Worm (Caenorhabditis elegans) whole organism, young adult: ENCODE measurements around the gene gly-13.

Experiments
- C06A6.2 ChIP-seq: fragments of 200-800 bp; sonication (Bioruptor generic); conservative IDR thresholded peaks from 2 replicates; pipeline ENCODE4 v1.3.6; 2022; ENCODE audit warnings: missing genetic modification characterization, missing compliant biosample characterization
- C17E4.6 ChIP-seq: fragments of 200-800 bp; sonication (Bioruptor generic); IDR thresholded peaks from 2 replicates; pipeline ENCODE4 v1.3.6; 2022; ENCODE audit warnings: missing genetic modification reagents, missing genetic modification characterization, missing compliant biosample characterization
- D2030.7 ChIP-seq: fragments of 200-800 bp; sonication (Bioruptor generic); IDR thresholded peaks from 2 replicates; pipeline ENCODE4 v1.3.6; 2022; ENCODE audit warnings: missing genetic modification reagents, missing genetic modification characterization, missing compliant biosample characterization
- F10E7.11 ChIP-seq: sonication (generic microtip); optimal IDR thresholded peaks from 2 replicates; lab custom pipeline; 2017; ENCODE audit warnings: mild to moderate bottlenecking, missing genetic modification characterization, moderate library complexity, missing compliant biosample characterization
- F23B12.7 ChIP-seq: sonication (generic microtip); optimal IDR thresholded peaks from 2 replicates; lab custom pipeline; 2017; ENCODE audit warnings: missing genetic modification characterization, mild to moderate bottlenecking, missing compliant biosample characterization, antibody characterized with exemption, moderate library complexity; ENCODE audit not compliant: insufficient read depth
- F57C9.4 ChIP-seq: sonication (generic microtip); optimal IDR thresholded peaks from 2 replicates; lab custom pipeline; 2017; ENCODE audit warnings: mild to moderate bottlenecking, missing genetic modification characterization, missing compliant biosample characterization
- K11D2.4 ChIP-seq: fragments of 200-800 bp; sonication (Bioruptor generic); IDR thresholded peaks from 2 replicates; pipeline ENCODE4 v1.3.6; 2022; ENCODE audit warnings: missing genetic modification reagents, missing genetic modification characterization, missing compliant biosample characterization
- T26A5.8 ChIP-seq: sonication (generic microtip); optimal IDR thresholded peaks from 2 replicates; lab custom pipeline; 2016; ENCODE audit warnings: missing genetic modification characterization, missing compliant biosample characterization
- Y56A3A.18 ChIP-seq: fragments of 200-800 bp; sonication (Bioruptor generic); IDR thresholded peaks from 2 replicates; pipeline ENCODE4 v1.3.6; 2022; ENCODE audit warnings: missing genetic modification reagents, missing genetic modification characterization, missing compliant biosample characterization
- Y67H2A.10 ChIP-seq: fragments of 200-800 bp; sonication (Bioruptor generic); conservative IDR thresholded peaks from 2 replicates; pipeline ENCODE4 v1.3.6; 2022; ENCODE audit warnings: missing genetic modification reagents, missing genetic modification characterization, missing compliant biosample characterization
- akir-1 ChIP-seq: fragments of 200-800 bp; sonication (Bioruptor generic); optimal IDR thresholded peaks from 2 replicates; lab custom pipeline; 2018; ENCODE audit warnings: mild to moderate bottlenecking, missing genetic modification characterization, moderate library complexity, missing compliant biosample characterization
- atf-7 ChIP-seq: sonication (generic microtip); optimal IDR thresholded peaks from 2 replicates; lab custom pipeline; 2017; ENCODE audit warnings: mild to moderate bottlenecking, missing genetic modification characterization, missing compliant biosample characterization
- attf-6 ChIP-seq: fragments of 200-800 bp; sonication (Bioruptor generic); IDR thresholded peaks from 2 replicates; pipeline ENCODE4 v1.3.6; 2022; ENCODE audit warnings: missing genetic modification reagents, missing genetic modification characterization, missing compliant biosample characterization
- bed-2 ChIP-seq: fragments of 200-800 bp; sonication (Bioruptor generic); IDR thresholded peaks from 2 replicates; pipeline ENCODE4 v1.3.6; 2022; ENCODE audit warnings: missing genetic modification reagents, missing genetic modification characterization, missing compliant biosample characterization
- cebp-1 ChIP-seq, 2 experiments: fragments of 200-800 bp in 1 of 2; sonication (Bioruptor generic) in 1 of 2; sonication (generic microtip) in 1 of 2; IDR thresholded peaks in 1 of 2; optimal IDR thresholded peaks in 1 of 2; 2 replicates each; pipeline versions ENCODE4 v1.3.6 to Lab custom; 2017 to 2022; ENCODE audit warnings: missing compliant biosample characterization in 2 of 2, missing genetic modification characterization in 2 of 2, mild to moderate bottlenecking in 1 of 2, missing genetic modification reagents in 1 of 2, moderate library complexity in 1 of 2
- ceh-27 ChIP-seq: fragments of 200-800 bp; sonication (Bioruptor generic); optimal IDR thresholded peaks from 2 replicates; lab custom pipeline; 2018; ENCODE audit warnings: mild to moderate bottlenecking, missing genetic modification characterization, moderate library complexity, missing compliant biosample characterization
- ceh-91 ChIP-seq: fragments of 200-800 bp; sonication (Bioruptor generic); IDR thresholded peaks from 2 replicates; pipeline ENCODE4 v1.3.6; 2022; ENCODE audit warnings: missing genetic modification reagents, missing genetic modification characterization, missing compliant biosample characterization
- chd-7 ChIP-seq: sonication (generic microtip); optimal IDR thresholded peaks from 2 replicates; lab custom pipeline; 2016; ENCODE audit warnings: mild to moderate bottlenecking, missing genetic modification characterization, moderate library complexity, missing compliant biosample characterization
- die-1 ChIP-seq: sonication (generic microtip); optimal IDR thresholded peaks from 2 replicates; lab custom pipeline; 2016; ENCODE audit warnings: missing genotype, mild to moderate bottlenecking, missing genetic modification characterization, missing compliant biosample characterization
- dpff-1 ChIP-seq: sonication (generic microtip); optimal IDR thresholded peaks from 2 replicates; lab custom pipeline; 2017; ENCODE audit warnings: mild to moderate bottlenecking, missing genetic modification characterization, missing compliant biosample characterization
- hmg-20 ChIP-seq: fragments of 200-800 bp; sonication (Bioruptor generic); IDR thresholded peaks from 2 replicates; pipeline ENCODE4 v1.3.6; 2022; ENCODE audit warnings: missing genetic modification reagents, missing genetic modification characterization, missing compliant biosample characterization
- hrde-1 ChIP-seq: sonication (generic microtip); optimal IDR thresholded peaks from 2 replicates; lab custom pipeline; 2016; ENCODE audit warnings: missing genetic modification characterization, mild to moderate bottlenecking, missing compliant biosample characterization, moderate library complexity, missing genotype, missing genetic modification reagents, borderline replicate concordance
- lag-1 ChIP-seq: fragments of 200-800 bp; sonication (Bioruptor generic); IDR thresholded peaks from 2 replicates; pipeline ENCODE4 v1.3.6; 2022; ENCODE audit warnings: missing genetic modification reagents, missing genetic modification characterization, missing compliant biosample characterization
- let-526 ChIP-seq: fragments of 200-800 bp; sonication (Bioruptor generic); IDR thresholded peaks from 2 replicates; pipeline ENCODE4 v1.3.6; 2022; ENCODE audit warnings: missing genetic modification reagents, missing genetic modification characterization, missing compliant biosample characterization
- lin-26 ChIP-seq: fragments of 200-800 bp; sonication (Bioruptor generic); IDR thresholded peaks from 2 replicates; pipeline ENCODE4 v1.3.6; 2022; ENCODE audit warnings: missing genetic modification reagents, missing genetic modification characterization, missing compliant biosample characterization
- madf-10 ChIP-seq: sonication (generic microtip); optimal IDR thresholded peaks from 2 replicates; lab custom pipeline; 2016; ENCODE audit warnings: mild to moderate bottlenecking, missing genetic modification characterization, missing compliant biosample characterization
- madf-3 ChIP-seq: fragments of 200-800 bp; sonication (Bioruptor generic); IDR thresholded peaks from 2 replicates; pipeline ENCODE4 v1.3.6; 2022; ENCODE audit warnings: missing genetic modification reagents, missing genetic modification characterization, missing compliant biosample characterization
- madf-6 ChIP-seq: fragments of 200-800 bp; sonication (Bioruptor generic); IDR thresholded peaks from 2 replicates; pipeline ENCODE4 v1.3.6; 2022; ENCODE audit warnings: missing genetic modification reagents, missing genetic modification characterization, missing compliant biosample characterization
- mes-4 ChIP-seq: sonication (generic microtip); optimal IDR thresholded peaks from 2 replicates; lab custom pipeline; 2016; ENCODE audit warnings: missing genotype, missing genetic modification characterization, missing compliant biosample characterization
- nfya-1 ChIP-seq: sonication (generic microtip); optimal IDR thresholded peaks from 2 replicates; lab custom pipeline; 2017; ENCODE audit warnings: antibody characterized with exemption, missing compliant biosample characterization, missing genetic modification characterization, borderline replicate concordance; ENCODE audit not compliant: insufficient read depth
- nhr-120 ChIP-seq: fragments of 200-800 bp; sonication (Bioruptor generic); IDR thresholded peaks from 2 replicates; pipeline ENCODE4 v1.3.6; 2022; ENCODE audit warnings: missing genetic modification characterization, missing compliant biosample characterization
- nhr-179 ChIP-seq: sonication (generic microtip); optimal IDR thresholded peaks from 2 replicates; lab custom pipeline; 2016; ENCODE audit warnings: mild to moderate bottlenecking, missing genetic modification characterization, missing compliant biosample characterization
- nhr-80 ChIP-seq: sonication (generic microtip); optimal IDR thresholded peaks from 2 replicates; lab custom pipeline; 2016; ENCODE audit warnings: missing genetic modification characterization, missing compliant biosample characterization
- rec-8 ChIP-seq, 2 experiments: sonication (generic microtip); optimal IDR thresholded peaks; 2 replicates each; lab custom pipeline; 2016; ENCODE audit warnings: mild to moderate bottlenecking in 2 of 2, missing genetic modification characterization in 2 of 2, missing genetic modification reagents in 2 of 2, missing genotype in 2 of 2, missing biosample characterization in 1 of 2, missing compliant biosample characterization in 1 of 2, moderate library complexity in 1 of 2
- snpc-3.4 ChIP-seq: sonication (generic microtip); optimal IDR thresholded peaks from 2 replicates; lab custom pipeline; 2017; ENCODE audit warnings: missing genetic modification characterization, mild to moderate bottlenecking, missing compliant biosample characterization, antibody characterized with exemption, moderate library complexity, missing genotype, missing genetic modification reagents
- tbp1 ChIP-seq: fragments of 200-800 bp; sonication (Bioruptor generic); optimal IDR thresholded peaks from 2 replicates; lab custom pipeline; 2018; ENCODE audit warnings: mild to moderate bottlenecking, missing genetic modification characterization, missing compliant biosample characterization
- tlf-1 ChIP-seq: fragments of 200-800 bp; sonication (Bioruptor generic); optimal IDR thresholded peaks from 2 replicates; lab custom pipeline; 2018; ENCODE audit warnings: mild to moderate bottlenecking, missing genetic modification characterization, missing compliant biosample characterization
- unc-130 ChIP-seq: sonication (generic microtip); optimal IDR thresholded peaks from 2 replicates; lab custom pipeline; 2016; ENCODE audit warnings: missing genetic modification reagents, missing genetic modification characterization, missing compliant biosample characterization
- xnd-1 ChIP-seq: sonication (generic microtip); optimal IDR thresholded peaks from 2 replicates; lab custom pipeline; 2016; ENCODE audit warnings: missing genotype, missing genetic modification reagents, missing genetic modification characterization, missing compliant biosample characterization
- zim-3 ChIP-seq: sonication (generic microtip); optimal IDR thresholded peaks from 2 replicates; lab custom pipeline; 2017; ENCODE audit warnings: mild to moderate bottlenecking, missing genetic modification characterization, moderate library complexity, missing compliant biosample characterization
- ztf-18 ChIP-seq: sonication (generic microtip); optimal IDR thresholded peaks from 2 replicates; lab custom pipeline; 2016; ENCODE audit warnings: missing genotype, mild to moderate bottlenecking, missing genetic modification characterization, missing compliant biosample characterization
- ztf-3 ChIP-seq: fragments of 200-800 bp; sonication (Bioruptor generic); optimal IDR thresholded peaks from 2 replicates; lab custom pipeline; 2018; ENCODE audit warnings: mild to moderate bottlenecking, missing genetic modification characterization, missing compliant biosample characterization

Gene gly-13

DNA sequence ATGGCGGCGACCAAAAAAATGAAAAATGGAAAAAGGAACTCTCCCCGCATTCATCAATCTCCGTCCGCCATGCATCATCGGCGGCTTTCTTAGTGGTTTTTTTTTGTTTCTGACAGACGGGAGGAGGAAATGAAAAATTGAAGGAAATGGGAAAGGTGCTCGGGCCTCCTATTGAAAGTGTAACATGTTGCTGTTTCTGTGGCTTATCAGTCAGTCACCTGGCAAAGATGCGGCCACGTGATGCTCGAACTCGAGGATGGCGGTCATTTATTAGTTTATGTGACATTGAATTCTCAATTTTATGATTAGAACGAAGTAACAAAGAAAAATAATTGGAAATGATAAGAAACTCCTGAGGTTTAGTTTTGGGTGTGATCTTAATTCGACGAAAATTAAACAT is 31.8 kb downstream of the gly-13 start (continued):
- TF ChIP-seq madf-3 (GFP tag; lab: Robert Waterston, UW) (no peak), nhr-80 (tag; lab: Kevin White, UChicago) (peak; percentile 91), attf-6 (GFP tag; lab: Robert Waterston, UW) (no peak), ceh-91 (GFP tag; lab: Robert Waterston, UW) (no peak), cebp-1 (GFP tag; IDR thresholded peaks at IDR 0.05; lab: Robert Waterston, UW) (peak; percentile 35; the same call in 1 of the 2 replicates), cebp-1 (tag; optimal IDR thresholded peaks at IDR 0.05; lab: Kevin White, UChicago) (peak; percentile 69), F57C9.4 (tag; lab: Kevin White, UChicago) (no peak), snpc-3.4 (peak; percentile 0), nhr-179 (no peak), let-526 (GFP tag; lab: Robert Waterston, UW) (peak; percentile 46; the same call in 1 of the 2 replicates), xnd-1 (tag; lab: Kevin White, UChicago) (no peak), hmg-20 (GFP tag; lab: Robert Waterston, UW) (no peak), zim-3 (tag; lab: Kevin White, UChicago) (no peak), dpff-1 (tag; lab: Kevin White, UChicago) (no peak), bed-2 (GFP tag; lab: Robert Waterston, UW) (no peak), mes-4 (no peak), F10E7.11 (tag; lab: Kevin White, UChicago) (no peak), C06A6.2 (GFP tag; lab: Robert Waterston, UW) (no peak), ztf-3 (no peak), hrde-1 (tag; lab: Kevin White, UChicago) (no peak), K11D2.4 (GFP tag; lab: Robert Waterston, UW) (peak; percentile 54; the same call in 1 of the 2 replicates), ztf-18 (tag; lab: Kevin White, UChicago) (no peak), F23B12.7 (tag; lab: Kevin White, UChicago) (no peak), madf-10 (tag; lab: Kevin White, UChicago) (peak; percentile 40), ceh-27 (GFP tag; lab: Kevin White, UChicago) (no peak), tlf-1 (GFP tag; lab: Kevin White, UChicago) (peak; percentile 29), D2030.7 (GFP tag; lab: Robert Waterston, UW) (no peak), chd-7 (no peak), T26A5.8 (tag; lab: Kevin White, UChicago) (no peak), nhr-120 (GFP tag; lab: Robert Waterston, UW) (no peak), tbp1 (GFP tag; lab: Kevin White, UChicago) (peak; percentile 27), atf-7 (peak; percentile 61), Y56A3A.18 (GFP tag; lab: Robert Waterston, UW) (peak; percentile 13; the same call in 1 of the 2 replicates), madf-6 (no peak)

DNA sequence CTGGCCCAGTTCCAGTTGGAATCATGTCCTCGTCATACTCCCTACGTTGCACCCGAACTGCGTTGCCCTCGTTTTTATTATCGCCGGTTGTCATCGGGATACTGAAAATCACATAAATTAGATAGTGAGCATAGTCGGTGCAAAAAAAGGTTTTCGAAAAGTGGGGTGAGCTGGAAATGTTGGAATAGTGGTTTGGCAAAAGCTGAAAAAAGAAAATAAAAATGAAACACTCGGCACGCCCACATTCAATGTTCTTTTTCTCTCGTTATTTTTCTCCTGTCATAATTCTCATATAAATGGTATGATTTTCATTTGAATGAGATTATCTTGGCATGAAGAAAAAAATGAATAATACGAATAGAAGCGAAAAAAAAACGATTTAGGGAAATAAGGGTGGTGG is 32.2 kb downstream of the gly-13 start, which contains the start of gene F18G5.6:
F18G5.6 (minus strand) TSS at position 101 of the 400 bp plus-strand sequence.
- TF ChIP-seq akir-1 (GFP tag; lab: Kevin White, UChicago), result no peak
- TF ChIP-seq C17E4.6 (GFP tag; lab: Robert Waterston, UW), result no peak
- TF ChIP-seq hrde-1 (tag; lab: Kevin White, UChicago), result no peak
- no peak for TF ChIP-seq atf-7
- TF ChIP-seq die-1 (tag; lab: Kevin White, UChicago), result no peak
- no peak for TF ChIP-seq F57C9.4 (tag; lab: Kevin White, UChicago)
- TF ChIP-seq lin-26, result no peak
- TF ChIP-seq nfya-1 (tag; lab: Kevin White, UChicago), result no peak
- TF ChIP-seq unc-130 (GFP tag; lab: Kevin White, UChicago), result no peak
- TF ChIP-seq ceh-27 (GFP tag; lab: Kevin White, UChicago), result no peak
- no peak for TF ChIP-seq rec-8 (tag; optimal IDR thresholded peaks at IDR 0.05; lab: Kevin White, UChicago)
- TF ChIP-seq dpff-1 (tag; lab: Kevin White, UChicago), result no peak
- TF ChIP-seq Y67H2A.10 (GFP tag; lab: Robert Waterston, UW), result no peak
- no peak for TF ChIP-seq lag-1 (GFP tag; lab: Robert Waterston, UW)
- TF ChIP-seq nhr-179, result no peak
